Worm (Caenorhabditis elegans): ENCODE results near the gene F54D5.24.

F54D5.24 gene

ce11 chrII:11534429-11535099 is 21.2 kb upstream of the F54D5.24 start, which contains the start of gene Y62F5A.12 (continued):
- TF ChIP-seq ztf-6 (GFP tag; IDR thresholded peaks at IDR 0.05) (peak; percentile 98), attf-6 (GFP tag; IDR thresholded peaks at IDR 0.05) (peak; percentile 74), madf-10 (tag; optimal IDR thresholded peaks at IDR 0.05) (peak; percentile 90), egrh-3 (GFP tag; IDR thresholded peaks at IDR 0.05) (peak; percentile 91), ztf-28 (GFP tag; IDR thresholded peaks at IDR 0.05) (peak; percentile 98), lir-1 (GFP tag; conservative IDR thresholded peaks at IDR 0.05) (peak; percentile 92), bed-2 (GFP tag; IDR thresholded peaks at IDR 0.05) (peak; percentile 98), Y53F4B.3 (GFP tag; IDR thresholded peaks at IDR 0.05) (peak; percentile 93), lin-54 (GFP tag; optimal IDR thresholded peaks at IDR 0.05) (peak; percentile 92), akir-1 (GFP tag; optimal IDR thresholded peaks at IDR 0.05) (peak; percentile 82), K12H6.12 (tag; optimal IDR thresholded peaks at IDR 0.05) (peak; percentile 87), efl-1 (GFP tag; optimal IDR thresholded peaks at IDR 0.05) (peak; percentile 52), athp-1 (tag; optimal IDR thresholded peaks at IDR 0.05) (peak; percentile 88), somi-1 (GFP tag; optimal IDR thresholded peaks at IDR 0.05) (peak; percentile 47), ztf-25 (GFP tag; IDR thresholded peaks at IDR 0.05) (peak; percentile 99), Y56A3A.18 (GFP tag; IDR thresholded peaks at IDR 0.05) (0 out of 2 replicates have a peak, but pooled peaks have one; percentile 67), die-1 (tag; optimal IDR thresholded peaks at IDR 0.05) (peak; percentile 37), cebp-2 (GFP tag; IDR thresholded peaks at IDR 0.05) (0 out of 2 replicates have a peak, but pooled peaks have one; percentile 67), attf-3 (GFP tag; conservative IDR thresholded peaks at IDR 0.05) (peak; percentile 85), lin-26 (GFP tag; IDR thresholded peaks at IDR 0.05) (peak; percentile 90), B0261.1 (tag; optimal IDR thresholded peaks at IDR 0.05) (peak; percentile 20), hsf-1 (GFP tag; IDR thresholded peaks at IDR 0.05) (peak; percentile 91), egl-18 (GFP tag; IDR thresholded peaks at IDR 0.05) (peak; percentile 86), cebp-1 (GFP tag; IDR thresholded peaks at IDR 0.05) (peak; percentile 89), cebp-1 (tag; optimal IDR thresholded peaks at IDR 0.05) (peak; percentile 83), ekl-4 (GFP tag; IDR thresholded peaks at IDR 0.05) (peak; percentile 94), ccch-3 (GFP tag; optimal IDR thresholded peaks at IDR 0.05) (peak; percentile 31), nhr-90 (tag; optimal IDR thresholded peaks at IDR 0.05) (peak; percentile 14), rec-8 (tag; optimal IDR thresholded peaks at IDR 0.05) (peak; percentile 31 to 51), F33H1.4 (GFP tag; IDR thresholded peaks at IDR 0.05) (peak; percentile 80), aptf-3 (GFP tag; IDR thresholded peaks at IDR 0.05) (peak; percentile 75; the same call in 1 of the 2 replicates), Y67H2A.10 (GFP tag; conservative IDR thresholded peaks at IDR 0.05) (peak; percentile 93), let-526 (GFP tag; IDR thresholded peaks at IDR 0.05) (peak; percentile 99), ceh-91 (GFP tag; IDR thresholded peaks at IDR 0.05) (peak; percentile 97), pbrm-1 (GFP tag; IDR thresholded peaks at IDR 0.05) (peak; percentile 96), K11D2.4 (GFP tag; IDR thresholded peaks at IDR 0.05) (peak; percentile 95), B0336.3 (GFP tag; IDR thresholded peaks at IDR 0.05) (peak; percentile 78), F52B5.7 (tag; optimal IDR thresholded peaks at IDR 0.05) (peak; percentile 65), attf-5 (GFP tag; optimal IDR thresholded peaks at IDR 0.05) (peak; percentile 94), nhr-80 (tag; optimal IDR thresholded peaks at IDR 0.05) (peak; percentile 61), gei-17 (GFP tag; optimal IDR thresholded peaks at IDR 0.05) (peak; percentile 1), nfyb-1 (GFP tag; IDR thresholded peaks at IDR 0.05) (peak; percentile 94), Y53G8AR.9 (GFP tag; conservative IDR thresholded peaks at IDR 0.05) (peak; percentile 93), chd-7 (tag; optimal IDR thresholded peaks at IDR 0.05) (peak; percentile 63), let-607 (tag; optimal IDR thresholded peaks at IDR 0.05) (peak in 1 of 2 experiments; percentile 58), snpc-3.4 (tag; optimal IDR thresholded peaks at IDR 0.05) (peak; percentile 58), zim-3 (tag; optimal IDR thresholded peaks at IDR 0.05) (peak; percentile 66)
